Worm (Caenorhabditis elegans) whole organism, young adult: Measurements from ENCODE around the gene dtmk-1.

ENCODE experiments used
- F49E8.2 ChIP-seq: sonication (generic microtip); optimal IDR thresholded peaks from 3 replicates; lab custom pipeline; 2017; ENCODE audit warnings: missing genetic modification characterization, mild to moderate bottlenecking, missing compliant biosample characterization, antibody characterized with exemption, moderate library complexity; ENCODE audit not compliant: insufficient read depth
- F55B11.4 ChIP-seq: sonication (generic microtip); optimal IDR thresholded peaks from 2 replicates; lab custom pipeline; 2016; ENCODE audit warnings: missing compliant biosample characterization, missing genetic modification characterization, borderline replicate concordance; ENCODE audit not compliant: insufficient read depth
- ZK185.1 ChIP-seq: sonication (generic microtip); optimal IDR thresholded peaks from 2 replicates; lab custom pipeline; 2016; ENCODE audit warnings: mild to moderate bottlenecking, missing genetic modification characterization, missing compliant biosample characterization; ENCODE audit not compliant: poor library complexity, severe bottlenecking
- ama-1 ChIP-seq, 3 experiments: fragments of 150-350 bp in 1 of 3; sonication (generic microtip) in 2 of 3; optimal IDR thresholded peaks; 2 replicates each; lab custom pipeline; 2014 to 2018; ENCODE audit warnings: missing biosample characterization in 2 of 3, missing genetic modification characterization in 2 of 3, missing genetic modification reagents in 2 of 3
- attf-6 ChIP-seq: fragments of 200-800 bp; sonication (Bioruptor generic); IDR thresholded peaks from 2 replicates; pipeline ENCODE4 v1.3.6; 2022; ENCODE audit warnings: missing genetic modification reagents, missing genetic modification characterization, missing compliant biosample characterization
- ceh-27 ChIP-seq: fragments of 200-800 bp; sonication (Bioruptor generic); optimal IDR thresholded peaks from 2 replicates; lab custom pipeline; 2018; ENCODE audit warnings: mild to moderate bottlenecking, missing genetic modification characterization, moderate library complexity, missing compliant biosample characterization
- dpff-1 ChIP-seq: sonication (generic microtip); optimal IDR thresholded peaks from 2 replicates; lab custom pipeline; 2017; ENCODE audit warnings: mild to moderate bottlenecking, missing genetic modification characterization, missing compliant biosample characterization
- efl-1 ChIP-seq: fragments of 150-350 bp; optimal IDR thresholded peaks from 2 replicates; lab custom pipeline; 2014; ENCODE audit warnings: missing biosample characterization, missing genetic modification reagents, missing genetic modification characterization
- egrh-3 ChIP-seq: fragments of 200-800 bp; sonication (Bioruptor generic); IDR thresholded peaks from 2 replicates; pipeline ENCODE4 v1.3.6; 2022; ENCODE audit warnings: missing genetic modification reagents, missing genetic modification characterization, missing compliant biosample characterization
- him-1 ChIP-seq: sonication (generic microtip); optimal IDR thresholded peaks from 2 replicates; lab custom pipeline; 2016; ENCODE audit warnings: missing genotype, missing genetic modification reagents, missing genetic modification characterization, missing compliant biosample characterization
- snpc-4 ChIP-seq, 5 experiments: fragments of 150-350 bp in 1 of 5; sonication (generic microtip) in 4 of 5; optimal IDR thresholded peaks; 2 replicates each; lab custom pipeline; 2014 to 2018; ENCODE audit warnings: missing genetic modification characterization in 5 of 5, missing biosample characterization in 3 of 5, antibody characterized with exemption in 2 of 5, mild to moderate bottlenecking in 2 of 5, missing compliant biosample characterization in 2 of 5, missing genotype in 2 of 5, moderate library complexity in 2 of 5, missing genetic modification reagents in 1 of 5
- sptf-2 ChIP-seq: fragments of 200-800 bp; sonication (Bioruptor generic); optimal IDR thresholded peaks from 2 replicates; lab custom pipeline; 2018; ENCODE audit warnings: mild to moderate bottlenecking, missing genetic modification characterization, missing compliant biosample characterization
- unc-62 ChIP-seq: fragments of 150-350 bp; optimal IDR thresholded peaks from 2 replicates; lab custom pipeline; 2014; ENCODE audit warnings: missing biosample characterization, missing genetic modification reagents, missing genetic modification characterization
- ztf-3 ChIP-seq: fragments of 200-800 bp; sonication (Bioruptor generic); optimal IDR thresholded peaks from 2 replicates; lab custom pipeline; 2018; ENCODE audit warnings: mild to moderate bottlenecking, missing genetic modification characterization, missing compliant biosample characterization

DNA sequence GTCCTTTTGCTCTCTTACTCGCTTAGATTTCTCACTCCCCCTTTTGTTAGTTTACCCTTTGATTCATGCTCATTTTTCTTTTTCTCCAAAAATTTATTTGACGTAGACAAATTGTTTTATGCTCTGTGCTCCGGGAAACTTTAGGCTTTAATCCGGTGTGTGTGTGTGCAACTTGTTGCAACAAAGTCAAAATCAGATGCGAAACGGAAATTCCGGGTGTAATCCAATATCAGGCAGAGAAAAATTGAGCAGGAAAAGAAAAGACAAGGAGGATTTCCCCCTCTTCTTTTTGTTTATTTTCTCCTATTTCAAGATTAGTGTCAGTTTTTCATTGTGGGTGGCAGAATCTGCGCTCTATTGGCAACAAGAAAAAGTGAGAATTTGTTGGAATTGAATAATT, 25.6 kb upstream of the dtmk-1 start:
- no peak for TF ChIP-seq efl-1 (GFP tag; lab: Kevin White, UChicago)
- TF ChIP-seq snpc-4 (GFP tag; optimal IDR thresholded peaks at IDR 0.05; lab: Kevin White, UChicago) = no peak
- TF ChIP-seq snpc-4 (tag; optimal IDR thresholded peaks at IDR 0.05; lab: Kevin White, UChicago) = no peak
- TF ChIP-seq attf-6 (GFP tag; lab: Robert Waterston, UW) = no peak
- TF ChIP-seq dpff-1 = no peak
- no peak for TF ChIP-seq ceh-27 (GFP tag; lab: Kevin White, UChicago)
- TF ChIP-seq F55B11.4 = no peak
- TF ChIP-seq ztf-3 (GFP tag; lab: Kevin White, UChicago) = no peak
- no peak for TF ChIP-seq ZK185.1 (tag; lab: Kevin White, UChicago)
- TF ChIP-seq ama-1 (optimal IDR thresholded peaks at IDR 0.05; lab: Kevin White, UChicago) = no peak
- no peak for TF ChIP-seq ama-1 (GFP tag; optimal IDR thresholded peaks at IDR 0.05; lab: Kevin White, UChicago)
- TF ChIP-seq him-1 (tag; lab: Kevin White, UChicago) = no peak
- no peak for TF ChIP-seq egrh-3 (GFP tag; lab: Robert Waterston, UW)
- no peak for TF ChIP-seq unc-62 (GFP tag; lab: Kevin White, UChicago)
- no peak for TF ChIP-seq sptf-2
- no peak for TF ChIP-seq F49E8.2 (tag; lab: Kevin White, UChicago)
